Fruit fly (Drosophila melanogaster): ENCODE measurements around the gene CG8838.
A peak's percentile ranks its signal among the peaks of the same experiment; 100 is the strongest.

CG8838 gene

DNA sequence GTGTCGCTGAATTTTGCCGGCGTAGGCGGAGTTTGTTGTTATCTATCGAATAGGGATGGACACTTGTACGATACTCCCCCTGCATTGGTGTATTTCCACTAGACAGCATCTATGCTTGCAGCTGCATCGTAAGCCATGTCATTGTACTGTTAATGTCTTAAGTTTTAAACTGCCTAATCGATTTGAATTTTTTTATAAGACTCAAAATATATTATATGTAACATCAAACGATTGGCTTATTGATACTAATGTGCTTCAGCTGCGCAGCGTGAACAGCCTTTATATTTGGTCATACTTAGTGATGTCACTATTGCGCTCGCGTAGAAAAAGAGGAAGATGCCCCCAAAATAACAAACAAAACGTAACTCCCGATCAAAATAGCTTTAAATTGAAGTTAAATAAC is 19.2 kb downstream of the CG8838 start, which contains the start of the genes CG9662 and Ptpa (continued):
- peak; percentile 54; the same call in 1 of the 2 replicates for TF ChIP-seq Lim3 (GFP tag; IDR thresholded peaks at IDR 0.05)
- TF ChIP-seq CG10979 (tag; optimal IDR thresholded peaks at IDR 0.05) = peak; percentile 75
- TF ChIP-seq fd102C (GFP tag; optimal IDR thresholded peaks at IDR 0.05) = no peak
- peak; percentile 78 for TF ChIP-seq NC2β (GFP tag; optimal IDR thresholded peaks at IDR 0.05)
- peak; percentile 99 for TF ChIP-seq Ets65A (GFP tag)
- TF ChIP-seq CTCF (GFP tag; optimal IDR thresholded peaks at IDR 0.05) = peak; percentile 8
- peak; percentile 86 for TF ChIP-seq tx (GFP tag; optimal IDR thresholded peaks at IDR 0.05)
- no peak for TF ChIP-seq CG6254 (GFP tag; optimal IDR thresholded peaks at IDR 0.05)
- TF ChIP-seq lilli (GFP tag; optimal IDR thresholded peaks at IDR 0.05) = peak; percentile 90
- peak; percentile 99 for TF ChIP-seq Sry-δ (GFP tag; optimal IDR thresholded peaks at IDR 0.05)
- TF ChIP-seq CG43689 (GFP tag; IDR thresholded peaks at IDR 0.05) = no peak
- TF ChIP-seq ewg (GFP tag; optimal IDR thresholded peaks at IDR 0.05) = peak; percentile 88
- peak; percentile 72 for TF ChIP-seq tio (GFP tag; optimal IDR thresholded peaks at IDR 0.05)
- peak; percentile 93 for TF ChIP-seq pnt (GFP tag; optimal IDR thresholded peaks at IDR 0.05)
- TF ChIP-seq CG13123 (GFP tag; optimal IDR thresholded peaks at IDR 0.05) = peak; percentile 57
- TF ChIP-seq gce (GFP tag; IDR thresholded peaks at IDR 0.05) = no peak
- no peak; the same call in 1 of the 2 replicates for TF ChIP-seq GATAe (GFP tag; conservative IDR thresholded peaks at IDR 0.05)
- peak; percentile 56; the same call in 1 of the 2 replicates for TF ChIP-seq rib (GFP tag; IDR thresholded peaks at IDR 0.05)
- TF ChIP-seq mirr (GFP tag; optimal IDR thresholded peaks at IDR 0.05) = no peak
- peak; percentile 68 for TF ChIP-seq CG15514 (GFP tag; optimal IDR thresholded peaks at IDR 0.05)
- TF ChIP-seq exex (tag; optimal IDR thresholded peaks at IDR 0.05) = no peak
- peak; percentile 15 for TF ChIP-seq Neu2 (GFP tag; optimal IDR thresholded peaks at IDR 0.05; ENCODE audit: borderline replicate concordance)
- TF ChIP-seq E2f1 (GFP tag; IDR thresholded peaks at IDR 0.05) = peak; percentile 55
- TF ChIP-seq pzg (GFP tag; optimal IDR thresholded peaks at IDR 0.05) = peak; percentile 76
- TF ChIP-seq bbx (GFP tag; IDR thresholded peaks at IDR 0.05; ENCODE audit: partially characterized antibody) = peak; percentile 84
- TF ChIP-seq wor (GFP tag; IDR thresholded peaks at IDR 0.05) = peak; percentile 79
- TF ChIP-seq CG10462 (GFP tag; optimal IDR thresholded peaks at IDR 0.05) = peak; percentile 47
- TF ChIP-seq D19B (GFP tag; optimal IDR thresholded peaks at IDR 0.05) = peak; percentile 58
- TF ChIP-seq CG2120 (GFP tag; optimal IDR thresholded peaks at IDR 0.05) = peak; percentile 90
- TF ChIP-seq CG8478 (optimal IDR thresholded peaks at IDR 0.05) = no peak
- TF ChIP-seq hkb (optimal IDR thresholded peaks at IDR 0.05) = peak; percentile 79
- peak; percentile 70 for TF ChIP-seq hkb (GFP tag; IDR thresholded peaks at IDR 0.05)
- peak; percentile 70 for TF ChIP-seq p53 (GFP tag; optimal IDR thresholded peaks at IDR 0.05)
- no peak for TF ChIP-seq z (GFP tag; IDR thresholded peaks at IDR 0.05)
- peak; percentile 77 for TF ChIP-seq CG7963 (GFP tag; IDR thresholded peaks at IDR 0.05; ENCODE audit: partially characterized antibody)
- peak; percentile 41; the same call in 1 of the 3 replicates for TF ChIP-seq CG11695 (GFP tag; IDR thresholded peaks at IDR 0.05)
- peak; percentile 64 for TF ChIP-seq CG33557 (GFP tag; optimal IDR thresholded peaks at IDR 0.05)
- peak; percentile 88 for TF ChIP-seq CHES-1-like (GFP tag; optimal IDR thresholded peaks at IDR 0.05)
- no peak for TF ChIP-seq eve (GFP tag; optimal IDR thresholded peaks at IDR 0.05)
- TF ChIP-seq Meics (GFP tag; optimal IDR thresholded peaks at IDR 0.05) = peak; percentile 69
- TF ChIP-seq TFAM (GFP tag; optimal IDR thresholded peaks at IDR 0.05) = no peak
- peak; percentile 21 for TF ChIP-seq ATbp (GFP tag; optimal IDR thresholded peaks at IDR 0.05)
- peak; percentile 45 for TF ChIP-seq CG10543 (GFP tag; optimal IDR thresholded peaks at IDR 0.05)
- TF ChIP-seq Stat92E (GFP tag; optimal IDR thresholded peaks at IDR 0.05) = no peak
- peak; percentile 83 for TF ChIP-seq CG12942 (GFP tag; optimal IDR thresholded peaks at IDR 0.05)
- no peak for TF ChIP-seq chm (GFP tag; IDR thresholded peaks at IDR 0.05)
- peak; percentile 81 for TF ChIP-seq CG12155 (GFP tag; optimal IDR thresholded peaks at IDR 0.05)
- no peak for TF ChIP-seq CG1832 (GFP tag; optimal IDR thresholded peaks at IDR 0.05)
- TF ChIP-seq CG12744 (GFP tag; optimal IDR thresholded peaks at IDR 0.05) = peak; percentile 75
- TF ChIP-seq CG5180 (GFP tag; optimal IDR thresholded peaks at IDR 0.05) = no peak
- peak; percentile 80 for TF ChIP-seq HmgZ (tag; optimal IDR thresholded peaks at IDR 0.05)
- peak; percentile 47; the same call in 1 of the 2 replicates for TF ChIP-seq cas (GFP tag; IDR thresholded peaks at IDR 0.05)

All from whole organism, embryonic.